Worm (Caenorhabditis elegans) whole organism, L4/young adult: ENCODE data around the gene lido-7.

Source experiments
- dao-5 ChIP-seq: sonication (generic microtip); optimal IDR thresholded peaks from 2 replicates; lab custom pipeline; 2016; ENCODE audit warnings: missing genotype, missing genetic modification characterization, moderate library complexity, missing compliant biosample characterization
- him-1 ChIP-seq: sonication (generic microtip); optimal IDR thresholded peaks from 2 replicates; lab custom pipeline; 2016; ENCODE audit warnings: missing genotype, missing genetic modification reagents, missing genetic modification characterization, missing compliant biosample characterization

DNA sequence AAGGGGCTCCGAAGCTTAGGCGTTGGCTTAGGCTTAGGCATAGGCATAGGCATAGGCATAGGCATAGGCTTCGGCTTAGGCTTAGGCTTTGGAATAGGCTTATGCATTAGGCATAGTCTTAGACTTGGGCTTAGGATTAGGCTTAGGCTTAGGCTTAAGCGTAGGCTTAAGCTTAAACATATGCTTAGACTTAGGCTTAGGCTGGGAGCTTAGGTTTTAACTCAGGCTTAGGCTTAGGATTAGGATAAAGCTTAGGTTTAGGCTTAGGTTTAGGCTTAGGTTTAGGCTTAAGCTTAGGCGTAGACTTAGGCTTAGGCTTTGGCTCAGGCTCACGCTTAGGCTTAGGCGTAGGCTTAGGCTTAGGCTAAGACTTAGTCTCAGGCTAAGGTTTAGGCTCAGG, 2.0 kb downstream of the lido-7 start:
- no peak for TF ChIP-seq dao-5 (tag; lab: Kevin White, UChicago)
- no peak for TF ChIP-seq him-1 (tag; lab: Kevin White, UChicago)
